Worm (Caenorhabditis elegans) whole organism, L3 larva: Measurements from ENCODE around the gene cyc-2.2.

Experiments
- R02D3.7 ChIP-seq: fragments of 150-350 bp; optimal IDR thresholded peaks from 2 replicates; lab custom pipeline; 2014; ENCODE audit warnings: missing biosample characterization, missing genetic modification characterization
- ZK546.5 ChIP-seq: sonication (generic microtip); optimal IDR thresholded peaks from 2 replicates; lab custom pipeline; 2017; ENCODE audit warnings: missing biosample characterization, missing genetic modification characterization
- aly-2 ChIP-seq: fragments of 150-350 bp; optimal IDR thresholded peaks from 2 replicates; lab custom pipeline; 2014; ENCODE audit warnings: missing biosample characterization, missing genetic modification characterization
- ceh-16 ChIP-seq: sonication (generic microtip); optimal IDR thresholded peaks from 2 replicates; lab custom pipeline; 2017; ENCODE audit warnings: missing biosample characterization, missing genetic modification characterization
- ceh-28 ChIP-seq: fragments of 150-350 bp; optimal IDR thresholded peaks from 2 replicates; lab custom pipeline; 2014; ENCODE audit warnings: missing biosample characterization, missing genetic modification reagents, missing genetic modification characterization
- ceh-9 ChIP-seq: sonication (generic microtip); optimal IDR thresholded peaks from 2 replicates; lab custom pipeline; 2018; ENCODE audit warnings: missing biosample characterization, missing genetic modification characterization
- daf-12 ChIP-seq: fragments of 150-350 bp; optimal IDR thresholded peaks from 2 replicates; lab custom pipeline; 2014; ENCODE audit warnings: missing biosample characterization, missing genetic modification reagents, missing genetic modification characterization
- egl-27 ChIP-seq: sonication (generic microtip); optimal IDR thresholded peaks from 4 replicates; lab custom pipeline; 2017; ENCODE audit warnings: missing biosample characterization, missing genetic modification reagents, missing genetic modification characterization
- egl-5 ChIP-seq: fragments of 150-350 bp; optimal IDR thresholded peaks from 2 replicates; lab custom pipeline; 2017; ENCODE audit warnings: missing biosample characterization, missing genetic modification reagents, missing genetic modification characterization, inconsistent platforms
- elt-1 ChIP-seq: fragments of 150-350 bp; optimal IDR thresholded peaks from 2 replicates; lab custom pipeline; 2014; ENCODE audit warnings: missing biosample characterization, missing genetic modification characterization
- elt-2 ChIP-seq: sonication (generic microtip); optimal IDR thresholded peaks from 2 replicates; lab custom pipeline; 2016; ENCODE audit warnings: missing genetic modification reagents, mild to moderate bottlenecking, missing genetic modification characterization, missing compliant biosample characterization
- elt-3 ChIP-seq, 3 experiments: fragments of 150-350 bp in 1 of 3; sonication (generic microtip) in 2 of 3; optimal IDR thresholded peaks; 2 replicates in 2 of 3; 4 replicates in 1 of 3; lab custom pipeline; 2014 to 2017; ENCODE audit warnings: missing biosample characterization in 3 of 3, missing genetic modification characterization in 3 of 3
- eor-1 ChIP-seq, 2 experiments: fragments of 150-350 bp; optimal IDR thresholded peaks; 2 replicates each; lab custom pipeline; 2014 to 2018; ENCODE audit warnings: missing biosample characterization in 2 of 2, missing genetic modification characterization in 2 of 2
- fkh-10 ChIP-seq: sonication (generic microtip); optimal IDR thresholded peaks from 2 replicates; lab custom pipeline; 2017; ENCODE audit warnings: missing biosample characterization, missing genetic modification reagents, missing genetic modification characterization
- fkh-2 ChIP-seq: fragments of 150-350 bp; optimal IDR thresholded peaks from 2 replicates; lab custom pipeline; 2014; ENCODE audit warnings: missing biosample characterization, missing genetic modification reagents, missing genetic modification characterization
- fos-1 ChIP-seq: fragments of 150-350 bp; optimal IDR thresholded peaks from 2 replicates; lab custom pipeline; 2014; ENCODE audit warnings: missing biosample characterization, missing genetic modification characterization
- hmg-11 ChIP-seq: sonication (generic microtip); optimal IDR thresholded peaks from 2 replicates; lab custom pipeline; 2016; ENCODE audit warnings: missing genetic modification characterization, missing compliant biosample characterization
- jun-1 ChIP-seq: fragments of 150-350 bp; optimal IDR thresholded peaks from 2 replicates; lab custom pipeline; 2014; ENCODE audit warnings: missing biosample characterization, missing genetic modification reagents, missing genetic modification characterization
- lin-15B ChIP-seq: fragments of 150-350 bp; optimal IDR thresholded peaks from 2 replicates; lab custom pipeline; 2014; ENCODE audit warnings: missing biosample characterization, missing genetic modification characterization
- lin-39 ChIP-seq: fragments of 150-350 bp; optimal IDR thresholded peaks from 2 replicates; lab custom pipeline; 2018; ENCODE audit warnings: missing biosample characterization, missing genetic modification reagents, missing genetic modification characterization
- lsy-12 ChIP-seq: sonication (generic microtip); optimal IDR thresholded peaks from 2 replicates; lab custom pipeline; 2016; ENCODE audit warnings: mild to moderate bottlenecking, missing genetic modification characterization, missing compliant biosample characterization
- mdl-1 ChIP-seq: fragments of 150-350 bp; optimal IDR thresholded peaks from 2 replicates; lab custom pipeline; 2014; ENCODE audit warnings: missing biosample characterization, missing genetic modification characterization
- nhr-23 ChIP-seq: fragments of 150-350 bp; optimal IDR thresholded peaks from 2 replicates; lab custom pipeline; 2014; ENCODE audit warnings: missing biosample characterization, missing genetic modification reagents, missing genetic modification characterization
- nhr-237 ChIP-seq: fragments of 150-350 bp; optimal IDR thresholded peaks from 2 replicates; lab custom pipeline; 2014; ENCODE audit warnings: missing biosample characterization, missing genetic modification characterization
- nhr-25 ChIP-seq: sonication (generic microtip); optimal IDR thresholded peaks from 2 replicates; lab custom pipeline; 2017; ENCODE audit warnings: missing biosample characterization, missing genetic modification characterization
- nhr-28 ChIP-seq: fragments of 150-350 bp; optimal IDR thresholded peaks from 2 replicates; lab custom pipeline; 2014; ENCODE audit warnings: missing biosample characterization, missing genetic modification characterization
- nhr-43 ChIP-seq: sonication (generic microtip); optimal IDR thresholded peaks from 2 replicates; lab custom pipeline; 2016; ENCODE audit warnings: mild to moderate bottlenecking, missing genetic modification characterization, missing compliant biosample characterization; ENCODE audit not compliant: poor library complexity, severe bottlenecking
- nhr-67 ChIP-seq: fragments of 150-350 bp; optimal IDR thresholded peaks from 2 replicates; lab custom pipeline; 2014; ENCODE audit warnings: missing biosample characterization, missing genetic modification characterization
- nhr-76 ChIP-seq: fragments of 150-350 bp; sonication (generic microtip); optimal IDR thresholded peaks from 5 replicates; lab custom pipeline; 2014; ENCODE audit warnings: missing biosample characterization, missing genetic modification characterization
- nhr-77 ChIP-seq: fragments of 150-350 bp; optimal IDR thresholded peaks from 2 replicates; lab custom pipeline; 2014; ENCODE audit warnings: missing biosample characterization, missing genetic modification characterization
- pha-4 ChIP-seq: fragments of 150-350 bp; optimal IDR thresholded peaks from 2 replicates; lab custom pipeline; 2014; ENCODE audit warnings: missing biosample characterization, missing genetic modification reagents, missing genetic modification characterization
- skn-1 ChIP-seq: fragments of 150-350 bp; optimal IDR thresholded peaks from 2 replicates; lab custom pipeline; 2014; ENCODE audit warnings: missing biosample characterization, missing genetic modification characterization
- snpc-4 ChIP-seq: fragments of 150-350 bp; optimal IDR thresholded peaks from 2 replicates; lab custom pipeline; 2014; ENCODE audit warnings: missing biosample characterization, missing genetic modification characterization
- tbx-2 ChIP-seq: sonication (generic microtip); optimal IDR thresholded peaks from 2 replicates; lab custom pipeline; 2016; ENCODE audit warnings: mild to moderate bottlenecking, missing genetic modification characterization, missing compliant biosample characterization
- unc-39 ChIP-seq: sonication (generic microtip); optimal IDR thresholded peaks from 4 replicates; lab custom pipeline; 2017; ENCODE audit warnings: missing biosample characterization, missing genetic modification characterization
- unc-62 ChIP-seq: fragments of 150-350 bp; sonication (generic microtip); optimal IDR thresholded peaks from 4 replicates; lab custom pipeline; 2014; ENCODE audit warnings: missing biosample characterization, missing genetic modification reagents, missing genetic modification characterization
- zag-1 ChIP-seq: fragments of 150-350 bp; optimal IDR thresholded peaks from 2 replicates; lab custom pipeline; 2014; ENCODE audit warnings: missing biosample characterization, missing genetic modification characterization
- ztf-11 ChIP-seq: fragments of 150-350 bp; optimal IDR thresholded peaks from 2 replicates; lab custom pipeline; 2014; ENCODE audit warnings: missing biosample characterization, missing genetic modification characterization
- ztf-4 ChIP-seq: fragments of 150-350 bp; optimal IDR thresholded peaks from 2 replicates; lab custom pipeline; 2014; ENCODE audit warnings: missing biosample characterization, missing genetic modification characterization

Gene cyc-2.2

DNA sequence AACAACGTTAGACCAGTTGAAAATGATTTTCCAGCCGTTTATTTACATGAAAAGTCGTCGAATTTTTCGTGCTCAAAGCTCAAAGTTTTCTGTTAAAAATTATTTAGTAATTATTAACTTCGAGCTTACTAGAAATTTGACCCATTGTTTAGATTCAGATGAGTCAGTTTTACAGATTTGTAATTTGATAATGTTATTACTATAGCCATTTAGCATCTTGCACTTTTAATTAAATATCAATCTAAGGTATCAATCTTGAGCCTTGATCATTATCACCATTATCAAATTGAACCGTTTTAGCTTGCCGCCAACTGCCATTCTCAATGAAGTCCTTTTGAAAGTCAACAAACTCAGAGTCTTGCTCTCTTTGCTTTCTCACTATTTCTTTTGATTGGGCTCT is 2.5 kb downstream of the cyc-2.2 start, which contains the start of gene ZC116.1:
Gene ZC116.1 (plus strand): TSS at position 301 of the 400 bp plus-strand sequence.
- no peak for TF ChIP-seq nhr-77 (tag; lab: Kevin White, UChicago)
- no peak for TF ChIP-seq zag-1 (tag; lab: Kevin White, UChicago)
- TF ChIP-seq eor-1 (tag; optimal IDR thresholded peaks at IDR 0.05; lab: Kevin White, UChicago): no peak
- no peak for TF ChIP-seq nhr-67
- TF ChIP-seq R02D3.7: no peak
- no peak for TF ChIP-seq fkh-10
- TF ChIP-seq ztf-4 (tag; lab: Kevin White, UChicago): no peak
- TF ChIP-seq egl-27 (tag; lab: Kevin White, UChicago): no peak
- no peak for TF ChIP-seq snpc-4
- no peak for TF ChIP-seq ceh-9 (tag; lab: Kevin White, UChicago)
- no peak for TF ChIP-seq daf-12
- TF ChIP-seq unc-62: no peak
- no peak for TF ChIP-seq mdl-1 (tag; lab: Kevin White, UChicago)
- TF ChIP-seq lsy-12 (tag; lab: Kevin White, UChicago): no peak
- no peak for TF ChIP-seq aly-2
- no peak for TF ChIP-seq skn-1 (tag; lab: Kevin White, UChicago)
- no peak for TF ChIP-seq ZK546.5 (tag; lab: Kevin White, UChicago)
- TF ChIP-seq nhr-43: no peak
- TF ChIP-seq lin-39: no peak
- TF ChIP-seq, all 47 proteins: peak for 0

- TF ChIP-seq snpc-4 (no peak), elt-3 (tag; optimal IDR thresholded peaks at IDR 0.05; lab: Kevin White, UChicago) (no peak), nhr-23 (no peak), fos-1 (tag; lab: Kevin White, UChicago) (no peak), eor-1 (tag; optimal IDR thresholded peaks at IDR 0.05; lab: Kevin White, UChicago) (no peak)
Measured at ce11 chrV:12608857-12609256, 3.2 kb downstream of the cyc-2.2 start, which contains the start of gene ZC116.5. TSS of gene ZC116.5 (minus strand) at chrV:12608957.

DNA sequence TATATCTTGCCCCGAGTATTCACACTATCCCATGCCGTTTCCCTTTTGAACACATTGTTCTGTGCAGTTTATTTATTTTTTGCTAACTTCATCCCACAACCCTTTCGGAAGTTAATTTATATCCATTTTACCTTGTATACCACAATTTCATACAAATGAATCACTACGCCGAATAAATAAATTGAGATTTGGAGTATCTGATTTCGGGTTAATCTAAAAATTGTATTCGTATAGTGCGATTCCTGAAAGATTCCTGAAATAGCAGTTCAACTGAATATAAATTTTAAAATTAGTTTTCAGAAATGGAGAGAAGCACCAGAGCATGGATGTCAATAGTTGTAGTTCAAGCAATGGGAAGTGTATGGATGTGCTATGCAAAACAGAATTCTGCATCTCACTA is 4.9 kb downstream of the cyc-2.2 start, which contains the start of gene erg-28:
Gene erg-28 (plus strand): TSS at position 301 of the 400 bp plus-strand sequence.
- TF ChIP-seq ztf-11 (tag; lab: Kevin White, UChicago) (no peak), egl-27 (tag; lab: Kevin White, UChicago) (no peak), snpc-4 (no peak), fkh-10 (no peak), nhr-67 (no peak), tbx-2 (tag; lab: Kevin White, UChicago) (no peak), nhr-28 (tag; lab: Kevin White, UChicago) (no peak), ceh-16 (no peak), R02D3.7 (no peak), aly-2 (no peak), jun-1 (tag; lab: Kevin White, UChicago) (no peak), ZK546.5 (tag; lab: Kevin White, UChicago) (no peak), lin-15B (no peak), fos-1 (tag; lab: Kevin White, UChicago) (no peak), pha-4 (tag; lab: Kevin White, UChicago) (no peak), elt-2 (no peak), nhr-43 (no peak), nhr-76 (tag; lab: Kevin White, UChicago) (no peak), nhr-237 (no peak), unc-62 (no peak)

DNA sequence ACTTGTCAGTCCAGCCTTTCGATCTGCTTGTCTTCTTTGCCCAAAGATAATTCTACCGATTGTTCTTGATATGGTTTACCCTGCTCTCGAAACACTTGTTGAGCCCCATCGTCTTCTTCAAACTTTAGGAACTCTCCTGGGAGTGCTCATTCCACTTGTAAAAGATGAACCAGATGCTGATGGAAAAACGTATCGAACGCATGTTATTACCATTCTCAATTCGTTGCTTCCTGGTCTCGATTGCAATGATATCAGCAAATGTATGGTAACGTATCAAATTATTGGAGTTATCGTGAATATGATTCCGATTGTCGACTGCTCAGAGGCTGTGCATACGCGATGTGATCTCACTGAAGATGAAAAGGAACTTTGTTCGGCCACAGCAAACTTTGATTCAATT is 10.2 kb downstream of the cyc-2.2 start:
- no peak for TF ChIP-seq ztf-4 (tag; lab: Kevin White, UChicago)
- TF ChIP-seq ceh-16: no peak
- no peak for TF ChIP-seq lin-39
- TF ChIP-seq unc-39: no peak
- no peak for TF ChIP-seq hmg-11
- TF ChIP-seq nhr-77 (tag; lab: Kevin White, UChicago): no peak
- TF ChIP-seq elt-1 (tag; lab: Kevin White, UChicago): no peak
- TF ChIP-seq fkh-2 (tag; lab: Kevin White, UChicago): no peak
- TF ChIP-seq nhr-25 (tag; lab: Kevin White, UChicago): no peak
- no peak for TF ChIP-seq egl-5 (tag; lab: Kevin White, UChicago)
- no peak for TF ChIP-seq egl-27 (tag; lab: Kevin White, UChicago)
- no peak for TF ChIP-seq lin-15B
- no peak for TF ChIP-seq pha-4 (tag; lab: Kevin White, UChicago)
- no peak for TF ChIP-seq ceh-9 (tag; lab: Kevin White, UChicago)
- no peak for TF ChIP-seq ceh-28 (tag; lab: Kevin White, UChicago)
- no peak for TF ChIP-seq nhr-237
- TF ChIP-seq nhr-67: no peak
